Worm (Caenorhabditis elegans): Measurements from ENCODE around the gene urm-1.

The urm-1 gene

DNA sequence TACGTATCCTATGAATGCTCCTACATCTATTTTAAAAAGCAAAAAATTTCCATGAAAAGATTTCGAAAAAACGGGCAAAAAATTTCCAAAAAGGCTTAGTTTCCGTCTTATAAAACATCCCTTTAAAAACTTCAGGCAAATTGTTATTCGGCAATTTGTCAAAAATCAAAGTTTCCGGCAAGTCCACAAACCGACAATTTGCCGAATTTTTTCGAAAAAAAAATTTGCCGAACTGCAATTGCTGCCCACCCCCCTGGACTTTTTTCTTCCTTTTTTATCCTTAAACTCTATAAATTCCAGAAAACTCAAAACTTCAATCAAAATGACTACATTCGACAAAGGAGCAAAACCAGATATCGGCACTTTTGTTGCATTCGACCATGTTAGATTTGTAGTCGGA lies 29.9 kb downstream of the urm-1 start, which contains the start of gene hpd-1:
Gene hpd-1 (plus strand): TSS at position 301 of the 400 bp plus-strand sequence.
- no peak for TF ChIP-seq W03F9.2 (tag; optimal IDR thresholded peaks at IDR 0.05)

DNA sequence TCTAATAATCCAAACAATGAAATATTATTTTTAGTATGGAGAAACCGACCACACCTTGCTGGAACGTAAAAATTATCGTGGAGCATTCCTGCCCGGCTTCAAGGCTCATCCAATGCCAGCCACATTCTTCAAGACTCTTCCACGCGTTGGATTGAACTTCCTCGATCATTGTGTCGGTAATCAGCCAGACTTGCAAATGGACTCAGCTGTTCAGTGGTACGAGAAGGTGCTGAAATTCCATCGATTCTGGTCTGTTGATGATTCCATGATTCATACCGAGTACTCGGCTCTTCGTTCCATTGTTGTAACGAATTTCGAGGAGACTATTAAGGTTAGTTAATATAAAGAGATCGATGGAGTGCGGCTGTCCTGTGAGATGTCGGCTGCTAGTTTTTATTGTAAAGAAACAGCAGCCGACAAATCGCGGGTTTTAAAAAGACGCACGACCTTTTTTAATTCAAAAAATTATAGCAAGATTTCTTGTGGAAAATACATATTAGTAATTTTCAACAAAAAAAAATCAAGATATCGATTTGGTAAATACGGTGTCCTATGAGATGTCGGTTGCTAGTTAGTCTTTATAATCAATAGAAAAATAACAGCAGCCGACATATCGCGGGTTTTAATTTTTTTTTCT lies 30.9 kb downstream of the urm-1 start:
- TF ChIP-seq dao-5 (tag; optimal IDR thresholded peaks at IDR 0.05), result no peak
- TF ChIP-seq W03F9.2 (tag; optimal IDR thresholded peaks at IDR 0.05), result no peak
- TF ChIP-seq him-1 (tag; optimal IDR thresholded peaks at IDR 0.05), result no peak

DNA sequence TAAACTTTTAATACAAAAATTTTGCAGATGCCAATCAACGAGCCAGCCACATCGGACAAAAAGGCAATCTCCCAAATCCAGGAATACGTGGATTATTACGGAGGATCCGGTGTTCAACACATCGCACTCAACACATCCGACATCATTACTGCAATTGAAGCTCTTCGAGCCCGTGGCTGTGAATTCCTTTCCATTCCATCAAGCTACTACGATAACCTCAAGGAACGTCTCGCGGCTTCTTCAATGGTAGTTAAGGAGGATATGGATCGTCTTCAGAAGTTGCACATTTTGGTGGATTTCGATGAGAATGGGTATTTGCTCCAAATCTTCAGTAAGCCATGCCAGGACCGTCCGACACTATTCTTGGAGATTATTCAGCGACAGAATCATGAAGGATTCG lies 31.7 kb downstream of the urm-1 start:
- TF ChIP-seq him-1 (tag; optimal IDR thresholded peaks at IDR 0.05) (no peak), W03F9.2 (tag; optimal IDR thresholded peaks at IDR 0.05) (no peak), dao-5 (tag; optimal IDR thresholded peaks at IDR 0.05) (no peak)

DNA sequence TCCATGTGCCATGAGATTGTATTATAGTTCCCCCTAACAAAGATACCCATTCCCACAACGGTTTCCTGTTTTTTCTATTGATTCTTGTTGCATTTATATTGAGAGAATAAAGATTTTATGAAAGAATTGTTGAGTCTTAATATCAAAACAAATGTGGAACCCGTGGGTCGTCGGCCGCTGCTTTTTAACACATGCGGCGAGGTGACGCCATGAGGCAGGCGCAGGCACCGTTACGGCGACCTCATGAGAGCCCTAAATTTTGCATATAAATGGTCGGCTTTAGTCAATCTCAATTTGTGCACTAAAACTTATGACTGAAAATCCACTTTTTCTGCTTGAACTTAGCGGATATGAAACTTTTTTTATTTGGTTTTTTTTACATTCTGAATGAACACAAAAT lies 32.3 kb downstream of the urm-1 start:
- TF ChIP-seq dao-5 (tag; optimal IDR thresholded peaks at IDR 0.05) (no peak), W03F9.2 (tag; optimal IDR thresholded peaks at IDR 0.05) (no peak), him-1 (tag; optimal IDR thresholded peaks at IDR 0.05) (no peak)

DNA sequence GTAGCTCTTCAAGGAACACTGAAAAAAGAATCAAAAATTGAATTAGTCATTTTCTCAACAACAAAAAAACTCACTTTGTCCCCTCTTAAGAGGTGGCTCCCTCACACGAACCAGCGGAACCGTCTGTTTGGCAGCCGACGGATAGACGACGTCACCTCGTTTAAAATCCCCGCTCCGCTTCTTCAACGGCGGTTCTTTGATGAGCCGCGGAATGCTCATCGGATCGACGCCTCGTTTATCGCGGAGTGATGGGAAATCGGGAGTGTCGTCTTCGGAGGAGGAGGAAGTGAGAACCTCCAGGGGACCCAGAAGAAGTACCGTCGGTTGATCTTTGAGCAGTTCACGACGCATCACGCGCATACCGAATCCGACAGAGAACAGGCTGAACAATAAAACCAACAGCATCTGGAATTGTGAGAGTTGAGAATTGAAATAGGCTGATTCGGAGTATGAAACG lies 33.5 kb downstream of the urm-1 start, which contains the start of gene nlp-68:
Gene nlp-68 (minus strand): TSS at position 407 of the 457 bp plus-strand sequence.
- no peak for TF ChIP-seq W03F9.2 (tag; optimal IDR thresholded peaks at IDR 0.05)
- TF ChIP-seq dao-5 (tag; optimal IDR thresholded peaks at IDR 0.05), result no peak
- TF ChIP-seq him-1 (tag; optimal IDR thresholded peaks at IDR 0.05), result no peak

DNA sequence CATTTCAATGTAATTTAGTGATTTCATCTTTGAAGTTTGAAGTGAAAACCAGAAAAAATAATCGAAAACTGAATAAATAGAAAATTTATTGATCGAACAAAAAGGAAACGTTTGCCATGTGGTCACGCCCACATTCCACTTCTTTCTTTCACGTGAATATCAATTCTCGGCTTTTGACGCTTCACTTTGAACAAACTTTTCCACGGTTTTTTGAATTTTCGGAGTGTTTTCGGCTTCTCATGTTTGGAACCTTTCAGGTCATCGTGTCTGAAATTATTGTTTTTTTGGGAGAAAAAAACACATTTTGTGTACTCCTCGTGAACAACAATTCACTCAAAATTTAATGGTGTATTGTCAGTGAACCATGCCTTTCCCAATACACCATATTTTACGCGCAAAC lies 47.6 kb downstream of the urm-1 start, which contains the start of gene T21C12.8:
Gene T21C12.8 (minus strand): TSS at position 101 of the 400 bp plus-strand sequence.
- TF ChIP-seq him-1 (tag; optimal IDR thresholded peaks at IDR 0.05) (no peak), W03F9.2 (tag; optimal IDR thresholded peaks at IDR 0.05) (no peak), dao-5 (tag; optimal IDR thresholded peaks at IDR 0.05) (no peak)

All from whole organism, L4/young adult.